Worm (Caenorhabditis elegans) whole organism, mixed stage, embryonic: ENCODE data around the gene hrg-3.

ENCODE experiments used
- ceh-39 ChIP-seq: fragments of 150-350 bp; optimal IDR thresholded peaks from 2 replicates; lab custom pipeline; 2014; ENCODE audit warnings: missing biosample characterization, missing genetic modification characterization
- nhr-76 ChIP-seq: sonication (generic microtip); optimal IDR thresholded peaks from 2 replicates; lab custom pipeline; 2017; ENCODE audit warnings: missing biosample characterization, missing genetic modification characterization
- unc-39 ChIP-seq: fragments of 150-350 bp; optimal IDR thresholded peaks from 2 replicates; lab custom pipeline; 2014; ENCODE audit warnings: missing biosample characterization, missing genetic modification characterization
- ztf-11 ChIP-seq: fragments of 150-350 bp; optimal IDR thresholded peaks from 2 replicates; lab custom pipeline; 2014; ENCODE audit warnings: missing biosample characterization, missing genetic modification characterization

DNA sequence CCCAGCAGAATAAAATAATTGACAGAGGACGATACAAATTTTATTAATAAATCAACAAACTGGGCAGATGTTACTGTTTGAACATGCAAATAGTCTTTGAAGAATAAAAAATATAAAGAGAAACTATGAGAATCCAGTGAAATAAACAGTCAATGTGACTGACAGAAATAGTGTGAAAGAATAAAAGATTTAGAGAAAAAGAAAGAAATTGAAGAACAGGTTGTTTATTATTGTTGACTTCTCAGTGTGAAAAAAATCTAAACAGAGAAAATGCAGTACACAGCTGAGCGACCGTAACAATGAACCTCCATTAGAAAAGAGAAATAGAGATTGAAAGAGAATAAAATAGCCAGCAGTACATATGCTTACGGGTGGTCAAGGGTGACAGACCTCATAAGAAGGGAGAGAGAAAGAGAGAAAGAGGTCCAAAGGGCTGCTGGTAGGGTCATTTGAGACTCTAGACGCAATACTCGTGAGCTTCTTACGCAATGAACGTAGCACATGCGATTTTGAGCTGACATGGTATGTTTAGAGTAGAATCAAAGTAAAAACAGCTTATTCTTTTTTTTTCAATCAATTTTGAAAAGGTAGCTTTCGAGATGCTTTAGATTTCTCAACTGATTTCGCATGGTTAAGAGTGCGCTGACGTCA, 32.1 kb upstream of the hrg-3 start, which contains the start of gene slcr-46.3:
- TF ChIP-seq ztf-11 (tag; lab: Kevin White, UChicago) (no peak), unc-39 (tag; lab: Kevin White, UChicago) (no peak), nhr-76 (tag; lab: Kevin White, UChicago) (no peak), ceh-39 (tag; lab: Kevin White, UChicago) (no peak)
